Fruit fly (Drosophila melanogaster) whole organism, pupa: Measurements from ENCODE around the gene beta-Spec.

Source experiments
- CG12605 ChIP-seq: fragments of 200-800 bp; sonication (Bioruptor generic); IDR thresholded peaks from 2 replicates; pipeline ENCODE4 v1.3.6; 2022; ENCODE audit warnings: missing biosample characterization, missing genetic modification characterization
- CG13204 ChIP-seq: fragments of 200-800 bp; sonication (Bioruptor generic); optimal IDR thresholded peaks from 2 replicates; lab custom pipeline; 2018; ENCODE audit warnings: missing biosample characterization, mild to moderate bottlenecking, missing genetic modification characterization, moderate library complexity
- CG14655 ChIP-seq: fragments of 200-800 bp; sonication (Bioruptor generic); optimal IDR thresholded peaks from 3 replicates; lab custom pipeline; 2017; ENCODE audit warnings: mild to moderate bottlenecking, missing biosample characterization, missing genetic modification reagents, missing genetic modification characterization
- CG32121 ChIP-seq: fragments of 200-800 bp; sonication (Bioruptor generic); IDR thresholded peaks from 2 replicates; pipeline ENCODE4 v1.3.6; 2022; ENCODE audit warnings: missing biosample characterization, missing genetic modification characterization
- CG4496 ChIP-seq: fragments of 200-800 bp; sonication (Bioruptor generic); IDR thresholded peaks from 3 replicates; pipeline ENCODE4 v1.3.6; 2022; ENCODE audit warnings: missing biosample characterization, missing genetic modification characterization
- CG8159 ChIP-seq: fragments of 200-800 bp; sonication (Bioruptor generic); optimal IDR thresholded peaks from 3 replicates; lab custom pipeline; 2018; ENCODE audit warnings: missing biosample characterization, mild to moderate bottlenecking, missing genetic modification characterization, moderate library complexity
- CG8301 ChIP-seq: fragments of 200-800 bp; sonication (Bioruptor generic); optimal IDR thresholded peaks from 2 replicates; lab custom pipeline; 2018; ENCODE audit warnings: missing biosample characterization, mild to moderate bottlenecking, missing genetic modification characterization
- CG9948 ChIP-seq: fragments of 200-800 bp; sonication (Bioruptor generic); optimal IDR thresholded peaks from 2 replicates; lab custom pipeline; 2018; ENCODE audit warnings: missing biosample characterization, mild to moderate bottlenecking, missing genetic modification characterization, moderate library complexity
- D1 ChIP-seq: fragments of 200-800 bp; sonication (Bioruptor generic); optimal IDR thresholded peaks from 2 replicates; lab custom pipeline; 2018; ENCODE audit warnings: missing biosample characterization, mild to moderate bottlenecking, missing genetic modification characterization, moderate library complexity
- EcR ChIP-seq: fragments of 200-800 bp; sonication (Bioruptor generic); optimal IDR thresholded peaks from 3 replicates; lab custom pipeline; 2019; ENCODE audit warnings: missing biosample characterization, missing genetic modification characterization, mild to moderate bottlenecking, moderate library complexity, missing genetic modification reagents
- Ets98B ChIP-seq: fragments of 200-800 bp; sonication (Bioruptor generic); IDR thresholded peaks from 2 replicates; pipeline ENCODE4 v1.3.6; 2022; ENCODE audit warnings: missing biosample characterization, missing genetic modification characterization
- Pif1A ChIP-seq: fragments of 200-800 bp; sonication (Bioruptor generic); optimal IDR thresholded peaks from 3 replicates; lab custom pipeline; 2016; ENCODE audit warnings: missing biosample characterization, missing genetic modification characterization
- Pif1B ChIP-seq: fragments of 200-800 bp; sonication (Bioruptor generic); optimal IDR thresholded peaks from 3 replicates; lab custom pipeline; 2016; ENCODE audit warnings: missing biosample characterization, missing genetic modification characterization
- gl ChIP-seq: fragments of 200-800 bp; sonication (Bioruptor generic); optimal IDR thresholded peaks from 2 replicates; lab custom pipeline; 2018; ENCODE audit warnings: missing biosample characterization, mild to moderate bottlenecking, missing genetic modification characterization

dm6 chrX:17629317-17629716 is 27.9 kb upstream of the beta-Spec start, which contains the start of gene CG8326:
- no peak for TF ChIP-seq CG4496
- TF ChIP-seq Pif1B (GFP tag; lab: Kevin White, UChicago): no peak
- no peak for TF ChIP-seq CG9948 (tag; lab: Kevin White, UChicago)
- no peak for TF ChIP-seq Pif1A (GFP tag; lab: Kevin White, UChicago)
- TF ChIP-seq D1: no peak
- no peak for TF ChIP-seq CG14655 (GFP tag; lab: Kevin White, UChicago)
- TF ChIP-seq CG32121 (GFP tag; lab: Robert Waterston, UW): no peak
- no peak for TF ChIP-seq Ets98B (GFP tag; lab: Robert Waterston, UW)
- TF ChIP-seq CG12605 (GFP tag; lab: Robert Waterston, UW): no peak
- no peak for TF ChIP-seq CG8159 (tag; lab: Kevin White, UChicago)
- TF ChIP-seq EcR (GFP tag; lab: Kevin White, UChicago): no peak
- no peak for TF ChIP-seq CG13204
- TF ChIP-seq CG8301 (tag; lab: Kevin White, UChicago): no peak
- TF ChIP-seq gl (tag; lab: Kevin White, UChicago): no peak
